Worm (Caenorhabditis elegans): ENCODE data around the gene nstp-8.

The nstp-8 gene

DNA sequence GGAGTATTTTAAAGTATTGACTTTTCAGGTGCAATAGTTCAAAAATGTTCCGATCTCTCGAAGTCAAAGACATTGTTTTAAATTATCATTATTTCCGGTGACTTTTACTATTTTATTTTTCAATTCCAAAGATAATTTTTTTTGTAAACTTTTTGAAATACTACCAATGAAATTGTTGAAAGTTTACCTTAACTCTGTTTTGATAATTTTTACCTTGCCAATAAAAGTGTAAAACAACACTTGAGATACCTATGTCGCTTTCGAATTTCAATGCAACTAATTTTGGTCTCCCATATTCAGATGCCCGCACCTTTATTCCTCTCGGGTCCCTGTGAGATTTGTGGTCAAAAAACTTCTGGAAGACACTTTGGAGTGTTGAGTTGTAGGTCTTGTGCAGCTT lies 9.7 kb downstream of the nstp-8 start, which contains the start of gene nhr-103:
nhr-103 (plus strand) TSS at position 301 of the 400 bp plus-strand sequence.
- TF ChIP-seq Y53F4B.3 (GFP tag; IDR thresholded peaks at IDR 0.05) (no peak), K12H6.12 (tag; optimal IDR thresholded peaks at IDR 0.05) (no peak), ztf-6 (GFP tag; IDR thresholded peaks at IDR 0.05) (no peak), Y53G8AR.9 (GFP tag; conservative IDR thresholded peaks at IDR 0.05) (no peak), hrde-1 (tag; optimal IDR thresholded peaks at IDR 0.05; ENCODE audit: borderline replicate concordance) (no peak), ekl-4 (GFP tag; IDR thresholded peaks at IDR 0.05) (no peak), xnd-1 (tag; optimal IDR thresholded peaks at IDR 0.05) (no peak), B0261.1 (tag; optimal IDR thresholded peaks at IDR 0.05) (no peak), ztf-3 (GFP tag; optimal IDR thresholded peaks at IDR 0.05) (no peak), repo-1 (tag; optimal IDR thresholded peaks at IDR 0.05) (no peak), pha-4 (tag; optimal IDR thresholded peaks at IDR 0.05) (no peak), F33H1.4 (GFP tag; IDR thresholded peaks at IDR 0.05) (no peak), dpff-1 (tag; optimal IDR thresholded peaks at IDR 0.05) (no peak), snpc-1.3 (tag; optimal IDR thresholded peaks at IDR 0.05; ENCODE audit: insufficient read depth) (no peak), die-1 (tag; optimal IDR thresholded peaks at IDR 0.05) (no peak), nhr-120 (GFP tag; IDR thresholded peaks at IDR 0.05) (no peak), ama-1 (optimal IDR thresholded peaks at IDR 0.05) (no peak), ama-1 (GFP tag; optimal IDR thresholded peaks at IDR 0.05) (no peak), hmg-20 (GFP tag; IDR thresholded peaks at IDR 0.05) (no peak)

DNA sequence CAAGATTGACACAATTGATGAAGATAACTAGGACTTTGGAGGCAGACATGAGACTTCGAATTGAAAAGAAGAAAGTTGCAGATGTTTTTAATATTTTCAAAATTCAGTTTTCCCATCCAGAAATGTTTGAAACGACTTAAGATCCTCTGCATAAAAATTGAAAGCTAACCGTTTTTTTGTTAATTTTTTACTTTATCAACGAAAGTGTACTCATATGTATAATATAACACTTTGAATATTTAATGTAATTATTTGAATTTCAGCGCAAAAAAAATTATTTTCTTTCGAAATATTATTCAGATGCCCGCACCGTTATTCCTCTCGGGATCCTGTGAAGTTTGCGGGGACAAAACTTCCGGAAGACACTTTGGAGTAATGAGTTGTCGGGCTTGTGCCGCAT lies 11.5 kb downstream of the nstp-8 start, which contains the start of gene nhr-18:
nhr-18 (plus strand) TSS at position 301 of the 400 bp plus-strand sequence.
- no peak for TF ChIP-seq ceh-58 (GFP tag; IDR thresholded peaks at IDR 0.05)
- no peak for TF ChIP-seq let-607 (tag; optimal IDR thresholded peaks at IDR 0.05)
- TF ChIP-seq bed-1 (GFP tag; IDR thresholded peaks at IDR 0.05), result no peak
- no peak for TF ChIP-seq egl-18 (GFP tag; IDR thresholded peaks at IDR 0.05)
- no peak for TF ChIP-seq zim-3 (tag; optimal IDR thresholded peaks at IDR 0.05)
- TF ChIP-seq nhr-27 (tag; optimal IDR thresholded peaks at IDR 0.05), result no peak
- TF ChIP-seq sptf-2 (GFP tag; optimal IDR thresholded peaks at IDR 0.05), result no peak
- TF ChIP-seq ztf-25 (GFP tag; IDR thresholded peaks at IDR 0.05), result no peak
- TF ChIP-seq attf-3 (GFP tag; conservative IDR thresholded peaks at IDR 0.05), result no peak
- no peak for TF ChIP-seq lag-1 (GFP tag; IDR thresholded peaks at IDR 0.05)
- no peak for TF ChIP-seq ceh-40 (GFP tag; IDR thresholded peaks at IDR 0.05)
- no peak for TF ChIP-seq ztf-22 (GFP tag; optimal IDR thresholded peaks at IDR 0.05)
- TF ChIP-seq C17E4.6 (GFP tag; IDR thresholded peaks at IDR 0.05), result no peak
- TF ChIP-seq bed-2 (GFP tag; IDR thresholded peaks at IDR 0.05), result no peak
- no peak for TF ChIP-seq snpc-3.4 (tag; optimal IDR thresholded peaks at IDR 0.05)
- TF ChIP-seq hmg-1.2 (GFP tag; IDR thresholded peaks at IDR 0.05), result no peak
- TF ChIP-seq somi-1 (GFP tag; optimal IDR thresholded peaks at IDR 0.05), result no peak
- TF ChIP-seq B0336.3 (GFP tag; IDR thresholded peaks at IDR 0.05), result no peak
- TF ChIP-seq madf-10 (tag; optimal IDR thresholded peaks at IDR 0.05), result no peak

DNA sequence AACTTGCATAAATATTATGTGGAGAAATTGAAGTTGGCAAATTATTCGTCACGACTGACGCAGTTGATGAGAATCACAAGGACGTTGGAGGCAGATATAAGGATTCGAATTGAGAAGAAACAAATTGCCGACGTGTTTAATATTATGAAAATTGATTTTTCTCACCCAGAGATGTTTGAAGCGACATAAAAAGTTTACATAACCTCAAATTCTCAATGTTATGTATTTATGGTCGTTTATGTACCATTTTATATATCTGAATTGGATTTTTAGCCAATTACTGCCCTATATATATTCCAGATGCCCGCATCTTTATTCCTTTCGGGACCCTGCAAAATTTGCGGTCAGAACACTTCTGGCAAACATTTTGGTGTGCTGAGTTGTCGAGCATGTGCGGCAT lies 13.3 kb downstream of the nstp-8 start, which contains the start of gene nhr-126:
nhr-126 (plus strand) TSS at position 301 of the 400 bp plus-strand sequence.
- TF ChIP-seq Y67H2A.10 (GFP tag; conservative IDR thresholded peaks at IDR 0.05) (no peak), atf-7 (tag; optimal IDR thresholded peaks at IDR 0.05) (no peak), F37B4.10 (GFP tag; IDR thresholded peaks at IDR 0.05) (no peak), mcd-1 (GFP tag; IDR thresholded peaks at IDR 0.05) (no peak), ztf-26 (tag; optimal IDR thresholded peaks at IDR 0.05) (no peak), K11D2.4 (GFP tag; IDR thresholded peaks at IDR 0.05) (no peak), F57A8.1 (GFP tag; optimal IDR thresholded peaks at IDR 0.05) (no peak), ceh-58 (GFP tag; IDR thresholded peaks at IDR 0.05) (no peak), hmg-1.2 (GFP tag; IDR thresholded peaks at IDR 0.05) (no peak), madf-6 (GFP tag; IDR thresholded peaks at IDR 0.05) (no peak), fkh-3 (tag; optimal IDR thresholded peaks at IDR 0.05) (no peak), B0019.2 (GFP tag; conservative IDR thresholded peaks at IDR 0.05) (no peak), akir-1 (GFP tag; optimal IDR thresholded peaks at IDR 0.05) (no peak), lin-26 (GFP tag; IDR thresholded peaks at IDR 0.05) (no peak), zim-3 (tag; optimal IDR thresholded peaks at IDR 0.05) (no peak)
